Worm (Caenorhabditis elegans) whole organism, L2 larva: ENCODE data around the gene T10B9.14.

Experiments
- C34F6.9 ChIP-seq: fragments of 150-350 bp; optimal IDR thresholded peaks from 2 replicates; lab custom pipeline; 2014; ENCODE audit warnings: missing biosample characterization, missing genetic modification characterization
- R02D3.7 ChIP-seq: fragments of 150-350 bp; optimal IDR thresholded peaks from 2 replicates; lab custom pipeline; 2014; ENCODE audit warnings: missing biosample characterization, missing genetic modification characterization
- ZK546.5 ChIP-seq: sonication (generic microtip); optimal IDR thresholded peaks from 2 replicates; lab custom pipeline; 2017; ENCODE audit warnings: missing biosample characterization, missing genetic modification characterization
- alr-1 ChIP-seq: fragments of 150-350 bp; optimal IDR thresholded peaks from 2 replicates; lab custom pipeline; 2014; ENCODE audit warnings: missing biosample characterization, missing genetic modification characterization
- aly-2 ChIP-seq: fragments of 150-350 bp; optimal IDR thresholded peaks from 2 replicates; lab custom pipeline; 2014; ENCODE audit warnings: missing biosample characterization, missing genetic modification characterization
- ama-1 ChIP-seq: fragments of 150-350 bp; optimal IDR thresholded peaks from 2 replicates; lab custom pipeline; 2018; ENCODE audit warnings: inconsistent platforms
- blmp-1 ChIP-seq: sonication (generic microtip); optimal IDR thresholded peaks from 2 replicates; lab custom pipeline; 2017; ENCODE audit warnings: missing genetic modification characterization, mild to moderate bottlenecking, missing compliant biosample characterization, antibody characterized with exemption, moderate library complexity; ENCODE audit not compliant: insufficient read depth
- ceh-16 ChIP-seq: fragments of 150-350 bp; optimal IDR thresholded peaks from 2 replicates; lab custom pipeline; 2014; ENCODE audit warnings: missing biosample characterization, missing genetic modification characterization
- ceh-82 ChIP-seq: fragments of 150-350 bp; optimal IDR thresholded peaks from 2 replicates; lab custom pipeline; 2014; ENCODE audit warnings: missing biosample characterization, missing genetic modification characterization
- crh-2 ChIP-seq: sonication (generic microtip); optimal IDR thresholded peaks from 2 replicates; lab custom pipeline; 2017; ENCODE audit warnings: missing biosample characterization, missing genetic modification characterization
- dmd-4 ChIP-seq: sonication (generic microtip); optimal IDR thresholded peaks from 2 replicates; lab custom pipeline; 2017; ENCODE audit warnings: missing biosample characterization, missing genetic modification characterization
- elt-1 ChIP-seq: fragments of 150-350 bp; optimal IDR thresholded peaks from 2 replicates; lab custom pipeline; 2014; ENCODE audit warnings: missing biosample characterization, missing genetic modification characterization
- fos-1 ChIP-seq: fragments of 150-350 bp; optimal IDR thresholded peaks from 2 replicates; lab custom pipeline; 2014; ENCODE audit warnings: missing biosample characterization, missing genetic modification characterization
- gmeb-1 ChIP-seq: fragments of 150-350 bp; optimal IDR thresholded peaks from 2 replicates; lab custom pipeline; 2014; ENCODE audit warnings: missing biosample characterization, missing genetic modification characterization
- lin-11 ChIP-seq: fragments of 150-350 bp; sonication (generic microtip); optimal IDR thresholded peaks from 2 replicates; lab custom pipeline; 2014; ENCODE audit warnings: missing biosample characterization, missing genetic modification characterization, inconsistent platforms, mixed read lengths
- lin-39 ChIP-seq: fragments of 150-350 bp; optimal IDR thresholded peaks from 2 replicates; lab custom pipeline; 2014; ENCODE audit warnings: missing biosample characterization, missing genetic modification reagents, missing genetic modification characterization
- lsy-2 ChIP-seq, 2 experiments: fragments of 150-350 bp in 1 of 2; sonication (generic microtip) in 1 of 2; optimal IDR thresholded peaks; 2 replicates each; lab custom pipeline; 2014 to 2017; ENCODE audit warnings: missing biosample characterization in 2 of 2, missing genetic modification characterization in 2 of 2
- mab-5 ChIP-seq: fragments of 150-350 bp; optimal IDR thresholded peaks from 2 replicates; lab custom pipeline; 2014; ENCODE audit warnings: missing biosample characterization, missing genetic modification characterization
- nhr-10 ChIP-seq: sonication (generic microtip); optimal IDR thresholded peaks from 2 replicates; lab custom pipeline; 2017; ENCODE audit warnings: missing biosample characterization, missing genetic modification characterization
- nhr-11 ChIP-seq: fragments of 150-350 bp; optimal IDR thresholded peaks from 2 replicates; lab custom pipeline; 2014; ENCODE audit warnings: missing biosample characterization, missing genetic modification characterization
- nhr-129 ChIP-seq: fragments of 150-350 bp; optimal IDR thresholded peaks from 2 replicates; lab custom pipeline; 2014; ENCODE audit warnings: missing biosample characterization, missing genetic modification characterization
- nhr-21 ChIP-seq: fragments of 150-350 bp; optimal IDR thresholded peaks from 2 replicates; lab custom pipeline; 2014; ENCODE audit warnings: missing biosample characterization, missing genetic modification characterization
- nhr-23 ChIP-seq: fragments of 150-350 bp; optimal IDR thresholded peaks from 2 replicates; lab custom pipeline; 2014; ENCODE audit warnings: missing biosample characterization, missing genetic modification reagents, missing genetic modification characterization
- nhr-237 ChIP-seq: fragments of 150-350 bp; optimal IDR thresholded peaks from 2 replicates; lab custom pipeline; 2014; ENCODE audit warnings: missing biosample characterization, missing genetic modification characterization
- nhr-25 ChIP-seq: fragments of 150-350 bp; sonication (generic microtip); optimal IDR thresholded peaks from 3 replicates; lab custom pipeline; 2014; ENCODE audit warnings: missing biosample characterization, missing genetic modification characterization
- nhr-6 ChIP-seq: fragments of 150-350 bp; optimal IDR thresholded peaks from 2 replicates; lab custom pipeline; 2014; ENCODE audit warnings: missing biosample characterization, missing genetic modification characterization
- nhr-77 ChIP-seq: fragments of 150-350 bp; optimal IDR thresholded peaks from 2 replicates; lab custom pipeline; 2014; ENCODE audit warnings: missing biosample characterization, missing genetic modification characterization
- peb-1 ChIP-seq: fragments of 150-350 bp; optimal IDR thresholded peaks from 2 replicates; lab custom pipeline; 2014; ENCODE audit warnings: missing biosample characterization, missing genetic modification characterization
- sem-4 ChIP-seq: fragments of 150-350 bp; optimal IDR thresholded peaks from 2 replicates; lab custom pipeline; 2014; ENCODE audit warnings: missing biosample characterization, missing genetic modification reagents, missing genetic modification characterization
- skn-1 ChIP-seq: sonication (generic microtip); optimal IDR thresholded peaks from 2 replicates; lab custom pipeline; 2017; ENCODE audit warnings: missing biosample characterization, missing genetic modification characterization
- sma-3 ChIP-seq: sonication (generic microtip); optimal IDR thresholded peaks from 2 replicates; lab custom pipeline; 2016; ENCODE audit warnings: missing genetic modification reagents, missing genetic modification characterization, missing compliant biosample characterization
- sma-9 ChIP-seq, 2 experiments: fragments of 150-350 bp in 1 of 2; sonication (generic microtip) in 1 of 2; optimal IDR thresholded peaks; 2 replicates each; lab custom pipeline; 2014 to 2016; ENCODE audit warnings: missing genetic modification characterization in 2 of 2, mild to moderate bottlenecking in 1 of 2, missing biosample characterization in 1 of 2, missing compliant biosample characterization in 1 of 2, missing genetic modification reagents in 1 of 2, moderate library complexity in 1 of 2
- snpc-4 ChIP-seq: fragments of 150-350 bp; optimal IDR thresholded peaks from 2 replicates; lab custom pipeline; 2014; ENCODE audit warnings: missing biosample characterization, missing genetic modification characterization
- unc-55 ChIP-seq: fragments of 150-350 bp; sonication (generic microtip); optimal IDR thresholded peaks from 3 replicates; lab custom pipeline; 2014; ENCODE audit warnings: missing biosample characterization, missing genetic modification reagents, missing genetic modification characterization
- unc-62 ChIP-seq: fragments of 150-350 bp; optimal IDR thresholded peaks from 2 replicates; lab custom pipeline; 2014; ENCODE audit warnings: missing biosample characterization, missing genetic modification reagents, missing genetic modification characterization
- zag-1 ChIP-seq: fragments of 150-350 bp; optimal IDR thresholded peaks from 2 replicates; lab custom pipeline; 2014; ENCODE audit warnings: missing biosample characterization, missing genetic modification characterization
- ztf-1 ChIP-seq: fragments of 200-800 bp; sonication (Bioruptor generic); conservative IDR thresholded peaks from 2 replicates; pipeline ENCODE4 v1.3.6; 2022; ENCODE audit warnings: missing genetic modification characterization, missing compliant biosample characterization
- ztf-11 ChIP-seq: sonication (generic microtip); optimal IDR thresholded peaks from 2 replicates; lab custom pipeline; 2017; ENCODE audit warnings: missing biosample characterization, missing genetic modification characterization
- ztf-4 ChIP-seq: fragments of 150-350 bp; optimal IDR thresholded peaks from 2 replicates; lab custom pipeline; 2014; ENCODE audit warnings: missing biosample characterization, missing genetic modification characterization

Gene T10B9.14

ce11 chrII:9787395-9788152 is 5.3 kb upstream of the T10B9.14 start, which contains the start of gene cyp-13A2 (continued):
- TF ChIP-seq skn-1 (tag; lab: Kevin White, UChicago) (no peak), crh-2 (tag; lab: Kevin White, UChicago) (peak; percentile 73), ceh-82 (no peak), nhr-10 (no peak)

- TF ChIP-seq lsy-2 (tag; optimal IDR thresholded peaks at IDR 0.05; lab: Kevin White, UChicago) (peak in 1 of 2 experiments; percentile 7), nhr-21 (tag; lab: Kevin White, UChicago) (peak; percentile 1), fos-1 (tag; lab: Kevin White, UChicago) (no peak), sma-9 (GFP tag; optimal IDR thresholded peaks at IDR 0.05; lab: Kevin White, UChicago) (peak; percentile 36), sma-9 (tag; optimal IDR thresholded peaks at IDR 0.05; lab: Kevin White, UChicago) (no peak)
These were observed 4.0 kb upstream of the T10B9.14 start for ce11 chrII:9786215-9786614.

ce11 chrII:9781842-9782241 is 395 bp downstream of the T10B9.14 start, which contains the start of gene cyp-13A1:
TSS of gene cyp-13A1 (minus strand) at chrII:9781997.
- no peak for TF ChIP-seq snpc-4
- peak; percentile 54 for TF ChIP-seq sma-9 (GFP tag; optimal IDR thresholded peaks at IDR 0.05; lab: Kevin White, UChicago)
- no peak for TF ChIP-seq sma-9 (tag; optimal IDR thresholded peaks at IDR 0.05; lab: Kevin White, UChicago)
- no peak for TF ChIP-seq ztf-4 (tag; lab: Kevin White, UChicago)
- no peak for TF ChIP-seq lin-11 (tag; lab: Kevin White, UChicago)
- TF ChIP-seq nhr-11 (tag; lab: Kevin White, UChicago) = no peak
- TF ChIP-seq aly-2 = no peak
- TF ChIP-seq crh-2 (tag; lab: Kevin White, UChicago) = peak; percentile 13
- peak; percentile 77 for TF ChIP-seq fos-1 (tag; lab: Kevin White, UChicago)
- no peak for TF ChIP-seq zag-1 (tag; lab: Kevin White, UChicago)
- TF ChIP-seq dmd-4 (tag; lab: Kevin White, UChicago) = no peak
- TF ChIP-seq gmeb-1 (tag; lab: Kevin White, UChicago) = no peak
- no peak for TF ChIP-seq ceh-16 (tag; lab: Kevin White, UChicago)

ce11 chrII:9778495-9778894 is 3.7 kb downstream of the T10B9.14 start:
- TF ChIP-seq ama-1 (lab: Kevin White, UChicago) (no peak), ceh-16 (tag; lab: Kevin White, UChicago) (no peak), nhr-21 (tag; lab: Kevin White, UChicago) (no peak), alr-1 (tag; lab: Kevin White, UChicago) (no peak), peb-1 (no peak), nhr-129 (no peak), sem-4 (tag; lab: Kevin White, UChicago) (no peak), unc-62 (GFP tag; lab: Kevin White, UChicago) (no peak), mab-5 (no peak), ztf-4 (tag; lab: Kevin White, UChicago) (no peak), ceh-82 (no peak)

ce11 chrII:9775790-9776189 is 6.4 kb downstream of the T10B9.14 start, which contains the start of gene T10B9.9:
TSS of gene T10B9.9 (minus strand) at chrII:9775890.
- TF ChIP-seq dmd-4 (tag; lab: Kevin White, UChicago) = no peak
- TF ChIP-seq nhr-21 (tag; lab: Kevin White, UChicago) = no peak
- TF ChIP-seq snpc-4 = no peak
- no peak for TF ChIP-seq nhr-237 (tag; lab: Kevin White, UChicago)
- no peak for TF ChIP-seq nhr-77 (tag; lab: Kevin White, UChicago)
- no peak for TF ChIP-seq alr-1 (tag; lab: Kevin White, UChicago)
- TF ChIP-seq ztf-4 (tag; lab: Kevin White, UChicago) = no peak
- TF ChIP-seq R02D3.7 (tag; lab: Kevin White, UChicago) = no peak
- TF ChIP-seq lsy-2 (tag; optimal IDR thresholded peaks at IDR 0.05; lab: Kevin White, UChicago) = no peak
- no peak for TF ChIP-seq sma-3 (GFP tag; lab: Kevin White, UChicago)
- TF ChIP-seq nhr-25 (tag; lab: Kevin White, UChicago) = no peak
- TF ChIP-seq ceh-16 (tag; lab: Kevin White, UChicago) = no peak
- no peak for TF ChIP-seq gmeb-1 (tag; lab: Kevin White, UChicago)
- TF ChIP-seq nhr-10 = no peak
- no peak for TF ChIP-seq peb-1
- no peak for TF ChIP-seq elt-1 (tag; lab: Kevin White, UChicago)
- TF ChIP-seq, all 48 proteins: peak for 0

- TF ChIP-seq ceh-82 (no peak), C34F6.9 (tag; lab: Kevin White, UChicago) (peak; percentile 4), nhr-237 (tag; lab: Kevin White, UChicago) (no peak), unc-55 (peak; percentile 41), crh-2 (tag; lab: Kevin White, UChicago) (peak; percentile 59), nhr-77 (tag; lab: Kevin White, UChicago) (no peak), ama-1 (lab: Kevin White, UChicago) (no peak), dmd-4 (tag; lab: Kevin White, UChicago) (no peak), nhr-25 (tag; lab: Kevin White, UChicago) (peak; percentile 6), elt-1 (tag; lab: Kevin White, UChicago) (no peak), unc-62 (GFP tag; lab: Kevin White, UChicago) (no peak), ztf-11 (no peak), ZK546.5 (no peak), sem-4 (tag; lab: Kevin White, UChicago) (peak; percentile 47), nhr-6 (tag; lab: Kevin White, UChicago) (no peak), blmp-1 (tag; lab: Kevin White, UChicago) (no peak), ztf-1 (GFP tag; lab: Robert Waterston, UW) (no peak), lin-39 (no peak), nhr-23 (tag; lab: Kevin White, UChicago) (no peak), nhr-129 (peak; percentile 43)
These were observed 7.6 kb downstream of the T10B9.14 start for ce11 chrII:9774653-9775052.
